Worm (Caenorhabditis elegans): ENCODE results near the gene E01G6.1.

Gene E01G6.1

DNA sequence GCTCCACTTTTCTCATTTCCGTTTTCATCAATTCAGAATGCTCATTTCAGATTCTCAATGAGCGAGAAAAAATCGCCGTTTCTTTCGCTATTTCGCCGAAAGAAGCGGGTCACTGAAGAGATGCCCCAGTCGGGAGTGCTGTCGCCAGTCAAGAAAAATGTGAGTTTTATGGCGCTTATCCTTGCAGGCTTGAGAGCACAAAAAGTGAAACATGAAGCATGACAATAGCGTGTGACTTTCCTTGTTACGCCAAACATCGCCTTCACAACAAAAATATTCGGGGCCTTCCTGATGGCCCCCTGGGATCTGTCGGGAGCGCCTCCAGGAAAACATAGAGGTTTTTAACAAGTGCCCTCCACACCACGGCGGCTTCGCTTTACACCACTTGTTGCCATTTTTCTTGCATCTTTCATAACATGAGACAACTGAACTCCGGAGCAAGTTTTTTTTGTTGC lies 4.1 kb upstream of the E01G6.1 start, which contains the start of gene E01G6.2:
Gene E01G6.2 (plus strand): TSS at position 51 of the 455 bp plus-strand sequence.
- TF ChIP-seq ctbp-1 (GFP tag; IDR thresholded peaks at IDR 0.05) (no peak), ceh-20 (GFP tag; IDR thresholded peaks at IDR 0.05) (0 out of 2 replicates have a peak, but pooled peaks have one; percentile 29), aha-1 (tag) (peak; percentile 94), Y48G9A.11 (GFP tag; IDR thresholded peaks at IDR 0.05) (no peak), ZK337.2 (GFP tag; IDR thresholded peaks at IDR 0.05) (no peak), ztf-11 (tag; optimal IDR thresholded peaks at IDR 0.05) (no peak), hlh-30 (tag; optimal IDR thresholded peaks at IDR 0.05; ENCODE audit: insufficient read depth) (peak; percentile 56), F26F4.8 (GFP tag; conservative IDR thresholded peaks at IDR 0.05) (no peak), hmg-1.1 (GFP tag; IDR thresholded peaks at IDR 0.05) (0 out of 2 replicates have a peak, but pooled peaks have one; percentile 31), spr-1 (tag; optimal IDR thresholded peaks at IDR 0.05) (no peak), hlh-11 (tag; optimal IDR thresholded peaks at IDR 0.05) (no peak), mdl-1 (tag; optimal IDR thresholded peaks at IDR 0.05) (no peak)

DNA sequence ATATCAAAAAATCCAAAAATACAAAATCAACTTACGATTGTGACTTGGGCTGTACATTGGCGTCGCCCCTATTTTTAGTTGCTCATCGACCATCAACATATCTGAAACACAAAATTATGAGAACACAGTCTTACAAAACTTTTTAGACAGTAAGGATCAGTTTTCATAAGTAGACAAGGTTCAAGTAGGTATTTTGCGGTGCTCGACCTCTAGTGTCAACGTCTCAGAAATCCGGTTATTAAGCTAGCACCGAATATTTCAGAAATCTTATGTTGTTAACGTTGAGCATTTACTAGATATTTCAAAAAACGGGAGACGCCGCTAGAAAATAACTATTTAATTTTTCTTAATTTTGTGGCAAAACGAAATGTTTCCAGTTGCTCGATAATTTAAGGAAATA lies 10.2 kb downstream of the E01G6.1 start, which contains the start of gene otpl-8:
Gene otpl-8 (minus strand): TSS at position 101 of the 400 bp plus-strand sequence.
- TF ChIP-seq hmg-1.1 (GFP tag; IDR thresholded peaks at IDR 0.05) (no peak), hif-1 (tag; optimal IDR thresholded peaks at IDR 0.05) (no peak), mep-1 (tag; optimal IDR thresholded peaks at IDR 0.05) (no peak), nhr-11 (tag; optimal IDR thresholded peaks at IDR 0.05) (no peak), T20F7.1 (GFP tag; optimal IDR thresholded peaks at IDR 0.05) (no peak), set-16 (GFP tag; IDR thresholded peaks at IDR 0.05) (no peak)

DNA sequence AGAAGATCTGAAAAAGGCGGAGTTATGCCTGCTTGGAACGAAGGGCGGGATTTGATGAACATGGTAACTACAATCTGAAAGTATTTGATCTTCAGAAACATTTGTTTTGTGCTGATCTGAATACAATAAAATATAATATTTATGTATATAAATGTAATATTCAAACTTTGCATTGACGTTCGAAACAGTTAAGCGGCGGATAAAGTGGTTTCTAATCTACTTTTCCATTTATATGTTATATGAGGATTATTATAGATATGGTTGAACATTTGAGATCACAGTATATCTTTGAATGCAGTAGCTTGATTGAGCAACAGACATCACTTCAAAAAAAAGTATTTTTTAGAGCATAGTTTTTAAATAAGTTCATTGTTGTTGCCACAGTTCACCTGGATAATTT lies 13.2 kb downstream of the E01G6.1 start, which contains the start of gene H19J13.2:
Gene H19J13.2 (minus strand): TSS at position 101 of the 400 bp plus-strand sequence.
- TF ChIP-seq lim-7 (GFP tag; IDR thresholded peaks at IDR 0.05) (no peak), R02D3.7 (tag; optimal IDR thresholded peaks at IDR 0.05) (no peak), D1046.2 (GFP tag; IDR thresholded peaks at IDR 0.05) (no peak), nhr-41 (GFP tag; IDR thresholded peaks at IDR 0.05) (no peak), dpl-1 (GFP tag; optimal IDR thresholded peaks at IDR 0.05) (no peak), lin-13 (GFP tag; optimal IDR thresholded peaks at IDR 0.05) (no peak), hif-1 (tag; optimal IDR thresholded peaks at IDR 0.05) (no peak), ztf-7 (tag; optimal IDR thresholded peaks at IDR 0.05) (no peak), fkh-10 (GFP tag; optimal IDR thresholded peaks at IDR 0.05) (no peak), spr-1 (tag; optimal IDR thresholded peaks at IDR 0.05) (no peak), vab-7 (GFP tag; IDR thresholded peaks at IDR 0.05) (no peak), zip-2 (tag; optimal IDR thresholded peaks at IDR 0.05) (no peak), egl-27 (tag; optimal IDR thresholded peaks at IDR 0.05) (no peak), hlh-30 (tag; optimal IDR thresholded peaks at IDR 0.05; ENCODE audit: insufficient read depth) (no peak), ZK546.5 (tag; optimal IDR thresholded peaks at IDR 0.05) (no peak), ceh-82 (tag; optimal IDR thresholded peaks at IDR 0.05) (no peak), arid-1 (GFP tag; conservative IDR thresholded peaks at IDR 0.05) (no peak), daf-16 (GFP tag; optimal IDR thresholded peaks at IDR 0.05) (no peak), daf-16 (tag; optimal IDR thresholded peaks at IDR 0.05) (no peak)

DNA sequence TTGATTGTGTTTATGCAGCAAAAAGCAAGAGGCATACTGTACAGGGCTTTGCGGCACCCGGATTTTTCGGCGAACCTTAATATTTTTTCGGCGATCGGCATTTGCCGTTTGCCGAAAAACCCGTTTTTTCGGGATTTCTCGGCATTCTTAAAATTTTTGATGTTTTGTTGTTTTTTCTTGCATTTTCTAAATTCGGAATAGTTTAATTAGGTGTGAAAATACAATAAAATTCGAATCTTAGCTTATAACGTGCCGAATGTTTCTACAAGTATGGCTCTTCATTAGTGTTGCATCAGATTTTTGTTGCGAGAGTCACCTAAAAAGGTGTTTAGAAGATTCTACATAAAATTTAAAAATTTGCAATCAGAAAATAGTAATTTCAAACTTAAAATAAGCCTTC lies 14.9 kb downstream of the E01G6.1 start, which contains the start of gene C04B4.6:
Gene C04B4.6 (minus strand): TSS at position 101 of the 400 bp plus-strand sequence.
- no peak for TF ChIP-seq F44E2.7 (GFP tag; IDR thresholded peaks at IDR 0.05)
- TF ChIP-seq nhr-28 (tag; optimal IDR thresholded peaks at IDR 0.05): no peak

DNA sequence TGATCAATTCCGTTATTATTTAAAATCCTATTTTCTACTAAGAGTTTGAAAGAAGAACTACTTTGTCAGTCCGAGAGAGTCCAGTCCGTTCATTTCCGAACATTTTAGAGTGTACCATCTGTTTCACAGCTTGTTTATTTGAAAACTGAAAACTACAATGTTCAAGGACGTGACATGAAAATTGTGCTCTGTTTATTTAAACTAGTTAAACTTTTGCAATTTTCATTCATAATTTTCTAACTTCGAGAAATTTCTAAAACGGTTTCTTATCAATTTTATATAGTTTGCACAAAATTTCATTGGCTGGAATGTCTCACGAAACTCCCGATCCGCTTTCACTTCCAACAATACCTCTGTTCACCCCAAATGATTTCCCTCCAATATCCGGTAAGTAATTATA lies 19.8 kb downstream of the E01G6.1 start, which contains the start of gene C04B4.1:
Gene C04B4.1 (plus strand): TSS at position 301 of the 400 bp plus-strand sequence.
- no peak for TF ChIP-seq F10B5.3 (tag; optimal IDR thresholded peaks at IDR 0.05)
- TF ChIP-seq dmd-9 (GFP tag; IDR thresholded peaks at IDR 0.05): no peak
- no peak for TF ChIP-seq daf-19 (GFP tag; conservative IDR thresholded peaks at IDR 0.05)
- no peak for TF ChIP-seq nhr-41 (GFP tag; IDR thresholded peaks at IDR 0.05)
- TF ChIP-seq mdl-1 (tag; optimal IDR thresholded peaks at IDR 0.05): no peak
- TF ChIP-seq pha-4 (GFP tag; IDR thresholded peaks at IDR 0.05): no peak
- no peak for TF ChIP-seq pha-4 (tag; optimal IDR thresholded peaks at IDR 0.05)
- TF ChIP-seq nhr-76 (tag; optimal IDR thresholded peaks at IDR 0.05): no peak
- no peak for TF ChIP-seq aha-1 (tag)
- TF ChIP-seq saeg-2 (GFP tag; IDR thresholded peaks at IDR 0.05): no peak
- no peak for TF ChIP-seq pqm-1 (tag; optimal IDR thresholded peaks at IDR 0.05)
- TF ChIP-seq nhr-6 (tag; optimal IDR thresholded peaks at IDR 0.05): no peak
- no peak for TF ChIP-seq snpc-4 (tag; optimal IDR thresholded peaks at IDR 0.05)
- no peak for TF ChIP-seq daf-12 (tag; optimal IDR thresholded peaks at IDR 0.05)
- TF ChIP-seq egl-27 (tag; optimal IDR thresholded peaks at IDR 0.05): no peak
- TF ChIP-seq skn-1 (tag; optimal IDR thresholded peaks at IDR 0.05): no peak

Data from whole organism, L4 larva.